Fruit fly (Drosophila melanogaster): ENCODE measurements around the gene TfIIB.
A peak's percentile ranks its signal among the peaks of the same experiment; 100 is the strongest.

The TfIIB gene

DNA sequence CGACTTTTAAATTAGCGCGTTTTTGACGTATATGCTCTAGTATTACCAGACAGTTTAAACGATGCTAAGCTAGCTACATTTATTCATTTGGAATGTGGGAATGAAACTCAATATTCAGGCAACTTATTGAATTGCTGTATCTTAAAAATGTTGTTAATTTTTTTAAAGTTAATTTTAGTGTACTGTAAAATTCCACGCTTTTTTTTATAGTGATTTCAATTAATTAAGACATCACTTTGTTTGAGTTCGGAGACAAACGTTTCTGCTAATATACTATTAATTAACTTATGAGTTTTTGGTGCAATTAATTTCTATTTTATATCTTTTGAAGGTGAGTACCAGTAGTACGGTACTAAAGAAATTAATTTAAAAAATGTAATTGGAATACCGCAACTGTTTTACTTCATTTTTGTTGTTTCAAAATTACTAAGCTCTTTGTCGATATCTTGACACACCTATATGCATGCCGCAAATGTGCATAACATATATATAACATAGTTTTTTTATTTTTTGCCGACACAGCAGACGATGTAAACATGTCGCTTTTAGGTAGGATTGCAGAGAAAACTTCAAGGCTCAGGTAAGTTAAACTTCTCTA, 44.8 kb upstream of the TfIIB start, which contains the start of the genes Cdk1 and mRpS7 (continued):
- TF ChIP-seq CG6654 (GFP tag; optimal IDR thresholded peaks at IDR 0.05) (peak; percentile 7), gem (tag; optimal IDR thresholded peaks at IDR 0.05) (peak; percentile 90), cas (GFP tag; IDR thresholded peaks at IDR 0.05) (no peak), da (GFP tag; optimal IDR thresholded peaks at IDR 0.05) (peak; percentile 34), CG13894 (tag; optimal IDR thresholded peaks at IDR 0.05) (peak; percentile 47), sc (optimal IDR thresholded peaks at IDR 0.05) (no peak), sc (GFP tag; optimal IDR thresholded peaks at IDR 0.05) (peak; percentile 36), caup (GFP tag; optimal IDR thresholded peaks at IDR 0.05; ENCODE audit: severe bottlenecking) (peak; percentile 52), Hsf (GFP tag; optimal IDR thresholded peaks at IDR 0.05) (peak; percentile 79), ro (GFP tag; IDR thresholded peaks at IDR 0.05) (no peak), Nf-YB (GFP tag; optimal IDR thresholded peaks at IDR 0.05) (peak; percentile 51), CG34376 (GFP tag; optimal IDR thresholded peaks at IDR 0.05) (no peak), HLH4C (GFP tag; IDR thresholded peaks at IDR 0.05; ENCODE audit: partially characterized antibody) (no peak), seq (GFP tag; IDR thresholded peaks at IDR 0.05) (no peak), p53 (GFP tag; optimal IDR thresholded peaks at IDR 0.05) (no peak), ewg (GFP tag; optimal IDR thresholded peaks at IDR 0.05) (peak; percentile 52), CG8924 (tag; optimal IDR thresholded peaks at IDR 0.05) (peak; percentile 87), sens-2 (GFP tag; IDR thresholded peaks at IDR 0.05) (0 out of 2 replicates have a peak, but pooled peaks have one; percentile 20), CG1647 (GFP tag; optimal IDR thresholded peaks at IDR 0.05) (no peak), CG4617 (GFP tag; optimal IDR thresholded peaks at IDR 0.05; ENCODE audit: borderline replicate concordance) (peak; percentile 23), ac (GFP tag; optimal IDR thresholded peaks at IDR 0.05) (no peak), scrt (GFP tag; optimal IDR thresholded peaks at IDR 0.05) (peak; percentile 38), nerfin-2 (GFP tag; IDR thresholded peaks at IDR 0.05; ENCODE audit: partially characterized antibody) (no peak), CG9797 (GFP tag; optimal IDR thresholded peaks at IDR 0.05) (peak; percentile 28), nau (GFP tag; optimal IDR thresholded peaks at IDR 0.05) (peak; percentile 12), CG4360 (GFP tag; IDR thresholded peaks at IDR 0.05) (no peak), luna (GFP tag; optimal IDR thresholded peaks at IDR 0.05) (no peak), C15 (GFP tag; IDR thresholded peaks at IDR 0.05) (no peak), E2f2 (GFP tag; IDR thresholded peaks at IDR 0.05) (peak; percentile 82), CG10209 (GFP tag; optimal IDR thresholded peaks at IDR 0.05) (peak; percentile 68), CG17361 (GFP tag; IDR thresholded peaks at IDR 0.05) (peak; percentile 92), pita (GFP tag; optimal IDR thresholded peaks at IDR 0.05) (no peak), D (optimal IDR thresholded peaks at IDR 0.05) (no peak), D (GFP tag; optimal IDR thresholded peaks at IDR 0.05) (peak; percentile 64), corto (GFP tag; optimal IDR thresholded peaks at IDR 0.05) (no peak), Spps (tag; optimal IDR thresholded peaks at IDR 0.05) (peak; percentile 66), CG2889 (GFP tag; IDR thresholded peaks at IDR 0.05) (peak; percentile 13; the same call in 1 of the 3 replicates), Stat92E (GFP tag; optimal IDR thresholded peaks at IDR 0.05) (no peak), tll (GFP tag; optimal IDR thresholded peaks at IDR 0.05) (peak in 1 of 2 experiments; percentile 9), slbo (GFP tag; IDR thresholded peaks at IDR 0.05) (peak; percentile 78), Aef1 (GFP tag; IDR thresholded peaks at IDR 0.05) (peak; percentile 53), Side (GFP tag; optimal IDR thresholded peaks at IDR 0.05) (peak; percentile 18), h (optimal IDR thresholded peaks at IDR 0.05) (no peak), ham (GFP tag; IDR thresholded peaks at IDR 0.05) (no peak), CG33557 (GFP tag; optimal IDR thresholded peaks at IDR 0.05) (peak; percentile 40), CG7745 (tag; optimal IDR thresholded peaks at IDR 0.05) (no peak), lov (optimal IDR thresholded peaks at IDR 0.05) (no peak), lov (GFP tag; IDR thresholded peaks at IDR 0.05) (no peak), Dref (GFP tag; IDR thresholded peaks at IDR 0.05) (no peak), lilli (GFP tag; optimal IDR thresholded peaks at IDR 0.05) (peak; percentile 71), CG4854 (GFP tag; optimal IDR thresholded peaks at IDR 0.05) (peak; percentile 40)
